Fruit fly (Drosophila melanogaster) Kc167 (cell line): ENCODE results near the gene P58IPK.

Source experiments
- Myc ChIP-seq: fragments of >200 bp; optimal IDR thresholded peaks from 2 replicates; lab custom pipeline; 2017; ENCODE audit warnings: missing external identifiers
- Sin3A ChIP-seq: fragments of >200 bp; optimal IDR thresholded peaks from 2 replicates; lab custom pipeline; 2018; ENCODE audit warnings: missing external identifiers
- h ChIP-seq: fragments of >200 bp; optimal IDR thresholded peaks from 3 replicates; lab custom pipeline; 2018; ENCODE audit warnings: missing external identifiers
- insv ChIP-seq: fragments of >200 bp; optimal IDR thresholded peaks from 3 replicates; lab custom pipeline; 2018; ENCODE audit warnings: missing external identifiers
- psq ChIP-seq: fragments of >200 bp; optimal IDR thresholded peaks from 2 replicates; lab custom pipeline; 2017; ENCODE audit warnings: missing external identifiers
- ttk ChIP-seq: sonication (Bioruptor generic); optimal IDR thresholded peaks from 2 replicates; lab custom pipeline; 2017; ENCODE audit warnings: missing external identifiers

DNA sequence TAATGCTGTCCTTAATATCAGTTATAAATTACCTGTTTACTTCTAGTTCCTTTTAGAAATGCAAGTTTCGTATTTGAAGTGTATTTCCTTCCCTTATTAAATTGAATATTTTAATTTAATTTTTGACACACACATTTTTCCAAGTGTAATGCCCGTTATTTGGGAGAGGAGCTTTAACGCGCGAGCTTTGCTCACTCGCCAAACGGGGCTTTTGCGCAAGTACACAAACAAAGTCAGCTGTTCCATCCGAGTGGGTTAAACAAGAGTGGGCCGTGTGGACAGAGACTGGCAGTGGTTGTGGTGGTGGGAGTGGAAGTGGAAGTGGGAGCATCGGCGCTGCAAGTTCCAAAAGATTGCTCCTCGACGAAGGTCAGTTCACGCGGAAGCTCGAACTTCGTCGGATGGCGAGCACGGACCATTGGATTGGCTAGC lies 5.6 kb upstream of the P58IPK start, which contains the start of gene CG8301:
- TF ChIP-seq ttk (lab: Kevin White, UChicago) (no peak), psq (lab: Kevin White, UChicago) (no peak), h (lab: Kevin White, UChicago) (no peak), Sin3A (lab: Kevin White, UChicago) (no peak), Myc (lab: Kevin White, UChicago) (no peak), insv (lab: Kevin White, UChicago) (no peak)
